Worm (Caenorhabditis elegans) whole organism, L3 larva: ENCODE measurements around the gene mspn-1.

Experiments used
- fkh-2 ChIP-seq: fragments of 150-350 bp; optimal IDR thresholded peaks from 2 replicates; lab custom pipeline; 2014; ENCODE audit warnings: missing biosample characterization, missing genetic modification reagents, missing genetic modification characterization
- jun-1 ChIP-seq: fragments of 150-350 bp; optimal IDR thresholded peaks from 2 replicates; lab custom pipeline; 2014; ENCODE audit warnings: missing biosample characterization, missing genetic modification reagents, missing genetic modification characterization
- nhr-23 ChIP-seq: fragments of 150-350 bp; optimal IDR thresholded peaks from 2 replicates; lab custom pipeline; 2014; ENCODE audit warnings: missing biosample characterization, missing genetic modification reagents, missing genetic modification characterization
- pqm-1 ChIP-seq: fragments of 150-350 bp; optimal IDR thresholded peaks from 2 replicates; lab custom pipeline; 2017; ENCODE audit warnings: missing biosample characterization, missing genetic modification characterization, inconsistent platforms
- sea-2 ChIP-seq: fragments of 150-350 bp; sonication (generic microtip); optimal IDR thresholded peaks from 4 replicates; lab custom pipeline; 2014; ENCODE audit warnings: missing biosample characterization, missing genetic modification reagents, missing genetic modification characterization
- snpc-4 ChIP-seq: fragments of 150-350 bp; optimal IDR thresholded peaks from 2 replicates; lab custom pipeline; 2014; ENCODE audit warnings: missing biosample characterization, missing genetic modification characterization
- tbx-2 ChIP-seq: sonication (generic microtip); optimal IDR thresholded peaks from 2 replicates; lab custom pipeline; 2016; ENCODE audit warnings: mild to moderate bottlenecking, missing genetic modification characterization, missing compliant biosample characterization
- unc-39 ChIP-seq: sonication (generic microtip); optimal IDR thresholded peaks from 4 replicates; lab custom pipeline; 2017; ENCODE audit warnings: missing biosample characterization, missing genetic modification characterization
- ztf-11 ChIP-seq: fragments of 150-350 bp; optimal IDR thresholded peaks from 2 replicates; lab custom pipeline; 2014; ENCODE audit warnings: missing biosample characterization, missing genetic modification characterization

- no peak for TF ChIP-seq fkh-2 (tag; lab: Kevin White, UChicago)
- TF ChIP-seq tbx-2 = no peak
- TF ChIP-seq ztf-11 (tag; lab: Kevin White, UChicago) = no peak
- TF ChIP-seq jun-1 (tag; lab: Kevin White, UChicago) = no peak
- no peak for TF ChIP-seq snpc-4
- no peak for TF ChIP-seq nhr-23 (tag; lab: Kevin White, UChicago)
- no peak for TF ChIP-seq pqm-1 (tag; lab: Kevin White, UChicago)
- no peak for TF ChIP-seq unc-39
- TF ChIP-seq sea-2 = no peak
Observed at ce11 chrIV:10161706-10162105, 16.1 kb upstream of the mspn-1 start, which contains the start of gene pps-1.
